Fruit fly (Drosophila melanogaster): ENCODE data around the gene mkg-p.

mkg-p gene

dm6 chr3L:8450747-8451146 is 45.7 kb upstream of the mkg-p start (continued):
- TF ChIP-seq MBD-R2 (GFP tag; IDR thresholded peaks at IDR 0.05): 0 out of 2 replicates have a peak, but pooled peaks have one; percentile 20
- no peak for TF ChIP-seq CG4328 (GFP tag; optimal IDR thresholded peaks at IDR 0.05)
- no peak for TF ChIP-seq run (tag; optimal IDR thresholded peaks at IDR 0.05)
- TF ChIP-seq CG13624 (GFP tag; optimal IDR thresholded peaks at IDR 0.05): no peak
- TF ChIP-seq bab2 (GFP tag; optimal IDR thresholded peaks at IDR 0.05): no peak
- TF ChIP-seq CG14441 (GFP tag; IDR thresholded peaks at IDR 0.05): no peak
- no peak for TF ChIP-seq CG12744 (GFP tag; optimal IDR thresholded peaks at IDR 0.05)
- TF ChIP-seq otp (GFP tag; IDR thresholded peaks at IDR 0.05): no peak
- TF ChIP-seq tup (GFP tag; optimal IDR thresholded peaks at IDR 0.05): no peak
- no peak for TF ChIP-seq CG10431 (GFP tag; optimal IDR thresholded peaks at IDR 0.05)
- 0 out of 2 replicates have a peak, but pooled peaks have one; percentile 14 for TF ChIP-seq CG32767 (GFP tag; IDR thresholded peaks at IDR 0.05)
- no peak for TF ChIP-seq Neu2 (GFP tag; optimal IDR thresholded peaks at IDR 0.05; ENCODE audit: borderline replicate concordance)
- no peak for TF ChIP-seq ATbp (GFP tag; optimal IDR thresholded peaks at IDR 0.05)
- no peak for TF ChIP-seq gfzf (GFP tag; optimal IDR thresholded peaks at IDR 0.05)
- no peak for TF ChIP-seq NFAT (GFP tag; IDR thresholded peaks at IDR 0.05)
- no peak for TF ChIP-seq CG16779 (GFP tag; IDR thresholded peaks at IDR 0.05)
- TF ChIP-seq CG10274 (GFP tag; optimal IDR thresholded peaks at IDR 0.05): no peak
- TF ChIP-seq CG12391 (tag; optimal IDR thresholded peaks at IDR 0.05): no peak
- TF ChIP-seq gem (tag; optimal IDR thresholded peaks at IDR 0.05): no peak
- 0 out of 2 replicates have a peak, but pooled peaks have one; percentile 29 for TF ChIP-seq wdn (GFP tag; IDR thresholded peaks at IDR 0.05)
- no peak for TF ChIP-seq org-1 (GFP tag; optimal IDR thresholded peaks at IDR 0.05)
- no peak for TF ChIP-seq ara (GFP tag; IDR thresholded peaks at IDR 0.05)
- 0 out of 2 replicates have a peak, but pooled peaks have one; percentile 11 for TF ChIP-seq Poxn (GFP tag; IDR thresholded peaks at IDR 0.05)
- TF ChIP-seq Dek (tag; optimal IDR thresholded peaks at IDR 0.05): no peak
- TF ChIP-seq nerfin-1 (tag; optimal IDR thresholded peaks at IDR 0.05): peak; percentile 44
- no peak for TF ChIP-seq MTF-1 (GFP tag; optimal IDR thresholded peaks at IDR 0.05; ENCODE audit: borderline replicate concordance)
- TF ChIP-seq gro (GFP tag; optimal IDR thresholded peaks at IDR 0.05): no peak
- TF ChIP-seq chm (GFP tag; IDR thresholded peaks at IDR 0.05): peak; percentile 29; the same call in 1 of the 2 replicates
- no peak for TF ChIP-seq ttk (GFP tag; IDR thresholded peaks at IDR 0.05)
- TF ChIP-seq inv (GFP tag; IDR thresholded peaks at IDR 0.05; ENCODE audit: partially characterized antibody): no peak
- no peak for TF ChIP-seq CG3163 (GFP tag; optimal IDR thresholded peaks at IDR 0.05)
- no peak for TF ChIP-seq CG4730 (GFP tag; IDR thresholded peaks at IDR 0.05)
- TF ChIP-seq Optix (GFP tag; IDR thresholded peaks at IDR 0.05): no peak
- TF ChIP-seq fd102C (GFP tag; optimal IDR thresholded peaks at IDR 0.05): no peak
- TF ChIP-seq hkb (optimal IDR thresholded peaks at IDR 0.05): no peak
- TF ChIP-seq hkb (GFP tag; IDR thresholded peaks at IDR 0.05): peak; percentile 18; the same call in 1 of the 2 replicates
- TF ChIP-seq pros (GFP tag; optimal IDR thresholded peaks at IDR 0.05): peak; percentile 47
- TF ChIP-seq lilli (GFP tag; optimal IDR thresholded peaks at IDR 0.05): no peak
- TF ChIP-seq mam (GFP tag; optimal IDR thresholded peaks at IDR 0.05): no peak
- TF ChIP-seq CG11695 (GFP tag; IDR thresholded peaks at IDR 0.05): no peak
- peak; percentile 49; the same call in 1 of the 2 replicates for TF ChIP-seq Adf1 (GFP tag; IDR thresholded peaks at IDR 0.05)
- TF ChIP-seq CG3838 (GFP tag; optimal IDR thresholded peaks at IDR 0.05): no peak
- no peak for TF ChIP-seq CG43689 (GFP tag; IDR thresholded peaks at IDR 0.05)
- no peak for TF ChIP-seq z (GFP tag; IDR thresholded peaks at IDR 0.05)
- TF ChIP-seq Dp (GFP tag; optimal IDR thresholded peaks at IDR 0.05): no peak
- 0 out of 3 replicates have a peak, but pooled peaks have one; percentile 19 for TF ChIP-seq CG34422 (GFP tag; IDR thresholded peaks at IDR 0.05)
- peak; percentile 39 for TF ChIP-seq Hey (tag; optimal IDR thresholded peaks at IDR 0.05)
- TF ChIP-seq CG10267 (tag; optimal IDR thresholded peaks at IDR 0.05): no peak
- TF ChIP-seq dati (GFP tag; IDR thresholded peaks at IDR 0.05): no peak
- TF ChIP-seq CG30403 (GFP tag; optimal IDR thresholded peaks at IDR 0.05): no peak
- TF ChIP-seq Camta (GFP tag; optimal IDR thresholded peaks at IDR 0.05): no peak
- 0 out of 2 replicates have a peak, but pooled peaks have one; percentile 24 for TF ChIP-seq CG11247 (GFP tag; IDR thresholded peaks at IDR 0.05)

Measured in whole organism, embryonic.